Fruit fly (Drosophila melanogaster): Measurements from ENCODE around the gene CG42371.
A peak's percentile ranks its signal among the peaks of the same experiment; 100 is the strongest.

Gene CG42371

DNA sequence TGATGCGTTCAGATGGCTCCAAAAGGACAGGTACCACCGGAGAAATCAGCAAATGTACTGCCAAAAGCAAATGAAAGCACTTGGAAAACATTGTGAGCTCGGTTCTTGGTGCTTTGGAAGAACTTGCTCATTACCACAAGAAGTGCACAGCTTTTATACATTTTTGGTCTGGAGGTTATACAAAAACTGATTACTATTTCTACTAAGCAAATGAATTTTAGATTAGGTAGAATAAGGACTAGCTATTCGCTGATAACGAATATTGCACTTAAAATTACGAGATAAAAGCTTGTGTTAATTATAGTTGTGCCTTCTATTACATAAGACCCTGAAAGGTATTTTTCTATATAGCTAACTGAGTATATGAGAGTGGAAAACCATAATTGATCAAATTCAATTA lies 37.9 kb upstream of the CG42371 start, which contains the start of gene Send1:
Send1 (minus strand) TSS at position 101 of the 400 bp plus-strand sequence.
- TF ChIP-seq unpg (GFP tag; optimal IDR thresholded peaks at IDR 0.05): no peak
- no peak for TF ChIP-seq Atf-2 (GFP tag; optimal IDR thresholded peaks at IDR 0.05)
- TF ChIP-seq Atf3 (GFP tag; optimal IDR thresholded peaks at IDR 0.05): no peak
- no peak for TF ChIP-seq CG3281 (GFP tag; optimal IDR thresholded peaks at IDR 0.05)
- TF ChIP-seq CG2712 (tag; optimal IDR thresholded peaks at IDR 0.05): no peak
- no peak for TF ChIP-seq grau (tag; optimal IDR thresholded peaks at IDR 0.05)
- TF ChIP-seq CG12769 (tag; optimal IDR thresholded peaks at IDR 0.05): no peak

dm6 chr2L:2252745-2253144 lies 35.7 kb upstream of the CG42371 start, which contains the start of gene CG17234:
Gene CG17234 (plus strand): TSS chr2L:2253045.
- TF ChIP-seq Kr (GFP tag; optimal IDR thresholded peaks at IDR 0.05) (no peak), CG3838 (GFP tag; optimal IDR thresholded peaks at IDR 0.05) (no peak), aop (GFP tag; IDR thresholded peaks at IDR 0.05) (no peak), ERR (GFP tag; optimal IDR thresholded peaks at IDR 0.05) (no peak), Hsf (GFP tag; optimal IDR thresholded peaks at IDR 0.05) (no peak), CG16815 (GFP tag; optimal IDR thresholded peaks at IDR 0.05) (no peak), CG8290 (GFP tag; optimal IDR thresholded peaks at IDR 0.05) (no peak), CG8290 (tag; optimal IDR thresholded peaks at IDR 0.05) (no peak), sim (GFP tag; IDR thresholded peaks at IDR 0.05) (no peak)

- TF ChIP-seq Neu2 (GFP tag; optimal IDR thresholded peaks at IDR 0.05; ENCODE audit: borderline replicate concordance) (no peak), salm (tag; optimal IDR thresholded peaks at IDR 0.05) (no peak)
Measured at dm6 chr2L:2252241-2252640, 35.2 kb upstream of the CG42371 start, which contains the start of gene CG17239. Gene CG17239 (minus strand): TSS chr2L:2252341.

DNA sequence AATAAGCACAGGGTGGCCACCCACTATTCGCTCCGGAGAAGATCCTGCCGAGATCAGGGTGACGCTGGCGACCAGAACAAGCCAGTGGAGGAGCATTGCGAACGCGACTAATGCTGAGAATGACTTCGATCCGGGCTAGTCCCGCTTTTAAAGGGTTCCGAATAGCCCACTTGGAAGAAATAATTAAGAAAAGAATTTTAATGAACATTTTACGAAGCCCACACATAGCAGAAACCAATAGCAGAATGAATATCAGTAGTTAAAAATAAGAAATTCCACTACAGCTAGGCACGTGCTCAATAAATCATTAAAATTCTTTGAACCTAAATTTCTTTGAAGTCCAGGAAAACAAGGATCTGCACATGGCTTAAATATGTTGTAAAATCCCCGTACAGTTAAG lies 34.1 kb upstream of the CG42371 start, which contains the start of gene Ser12:
Ser12 (minus strand) TSS at position 101 of the 400 bp plus-strand sequence.
- TF ChIP-seq bigmax (GFP tag; optimal IDR thresholded peaks at IDR 0.05) (no peak), CG14014 (GFP tag; IDR thresholded peaks at IDR 0.05) (no peak), wek (GFP tag; optimal IDR thresholded peaks at IDR 0.05) (no peak), YL-1 (GFP tag; optimal IDR thresholded peaks at IDR 0.05) (no peak), Hmx (GFP tag; optimal IDR thresholded peaks at IDR 0.05) (no peak), CrebB (tag; optimal IDR thresholded peaks at IDR 0.05) (no peak), CG17186 (GFP tag; optimal IDR thresholded peaks at IDR 0.05) (no peak), CG12219 (GFP tag; optimal IDR thresholded peaks at IDR 0.05) (no peak), Scr (GFP tag; IDR thresholded peaks at IDR 0.05; ENCODE audit: partially characterized antibody) (no peak)

- TF ChIP-seq ttk (GFP tag; IDR thresholded peaks at IDR 0.05): 0 out of 2 replicates have a peak, but pooled peaks have one; percentile 9
- peak; percentile 27; the same call in 1 of the 2 replicates for TF ChIP-seq slbo (GFP tag; IDR thresholded peaks at IDR 0.05)
- TF ChIP-seq seq (GFP tag; IDR thresholded peaks at IDR 0.05): 0 out of 2 replicates have a peak, but pooled peaks have one; percentile 11
- peak; percentile 93 for TF ChIP-seq Ets65A (GFP tag)
- TF ChIP-seq Hmr (GFP tag; optimal IDR thresholded peaks at IDR 0.05): peak; percentile 7
- no peak for TF ChIP-seq al (GFP tag; IDR thresholded peaks at IDR 0.05)
- 0 out of 3 replicates have a peak, but pooled peaks have one; percentile 30 for TF ChIP-seq CG7357 (GFP tag; IDR thresholded peaks at IDR 0.05)
- no peak for TF ChIP-seq CG11247 (GFP tag; IDR thresholded peaks at IDR 0.05)
- no peak for TF ChIP-seq CkIIα-i1 (GFP tag; IDR thresholded peaks at IDR 0.05)
- peak; percentile 32; the same call in 2 of the 3 replicates for TF ChIP-seq row (GFP tag; IDR thresholded peaks at IDR 0.05)
- no peak for TF ChIP-seq Mes4 (GFP tag; optimal IDR thresholded peaks at IDR 0.05)
- 0 out of 2 replicates have a peak, but pooled peaks have one; percentile 27 for TF ChIP-seq CG6689 (GFP tag; IDR thresholded peaks at IDR 0.05)
- TF ChIP-seq ara (GFP tag; IDR thresholded peaks at IDR 0.05): 0 out of 2 replicates have a peak, but pooled peaks have one; percentile 46
- TF ChIP-seq Sox102F (GFP tag; optimal IDR thresholded peaks at IDR 0.05): peak; percentile 26
- TF ChIP-seq dysf (GFP tag; IDR thresholded peaks at IDR 0.05): 0 out of 3 replicates have a peak, but pooled peaks have one; percentile 31
- TF ChIP-seq CG17328 (GFP tag; IDR thresholded peaks at IDR 0.05): 0 out of 2 replicates have a peak, but pooled peaks have one; percentile 39
- no peak for TF ChIP-seq CG8388 (GFP tag; optimal IDR thresholded peaks at IDR 0.05)
- no peak for TF ChIP-seq prd (optimal IDR thresholded peaks at IDR 0.05)
- TF ChIP-seq prd (GFP tag; IDR thresholded peaks at IDR 0.05): peak; percentile 65; the same call in 2 of the 3 replicates
- TF ChIP-seq gce (GFP tag; IDR thresholded peaks at IDR 0.05): 0 out of 3 replicates have a peak, but pooled peaks have one; percentile 7
Measured at dm6 chr2L:2249578-2249977, 32.5 kb upstream of the CG42371 start.

Data from whole organism, embryonic.